Fruit fly (Drosophila melanogaster) whole organism, prepupa: ENCODE measurements around the gene Klp64D.

ENCODE experiments used
- Ets96B ChIP-seq: fragments of 200-800 bp; optimal IDR thresholded peaks from 2 replicates; lab custom pipeline; 2019; ENCODE audit warnings: missing biosample characterization, mild to moderate bottlenecking, missing genetic modification characterization, moderate library complexity
- Smox ChIP-seq: fragments of 200-800 bp; sonication (Bioruptor generic); optimal IDR thresholded peaks from 3 replicates; lab custom pipeline; 2016; ENCODE audit warnings: missing biosample characterization, missing genetic modification characterization
- achi ChIP-seq: fragments of 200-800 bp; sonication (Bioruptor generic); optimal IDR thresholded peaks from 3 replicates; lab custom pipeline; 2016; ENCODE audit warnings: missing biosample characterization, missing genetic modification characterization
- net ChIP-seq: fragments of 200-800 bp; sonication (Bioruptor generic); optimal IDR thresholded peaks from 3 replicates; lab custom pipeline; 2016; ENCODE audit warnings: missing biosample characterization, missing genetic modification characterization
- spab ChIP-seq: fragments of 200-800 bp; sonication (Bioruptor generic); optimal IDR thresholded peaks from 2 replicates; lab custom pipeline; 2017; ENCODE audit warnings: missing biosample characterization, mild to moderate bottlenecking, missing genetic modification characterization, missing genetic modification reagents
- ss ChIP-seq, 2 experiments: fragments of 200-800 bp; sonication (Bioruptor generic); optimal IDR thresholded peaks; 2 replicates in 1 of 2; 3 replicates in 1 of 2; lab custom pipeline; 2017 to 2018; ENCODE audit warnings: mild to moderate bottlenecking in 2 of 2, missing biosample characterization in 2 of 2, missing genetic modification characterization in 2 of 2, moderate library complexity in 1 of 2

dm6 chr3L:5327821-5328220 is 31.4 kb downstream of the Klp64D start:
- TF ChIP-seq spab (GFP tag; lab: Kevin White, UChicago) (no peak), Smox (GFP tag; lab: Kevin White, UChicago) (no peak), Ets96B (tag; lab: Kevin White, UChicago) (no peak), achi (GFP tag; lab: Kevin White, UChicago) (no peak), ss (GFP tag; optimal IDR thresholded peaks at IDR 0.05; lab: Kevin White, UChicago) (no peak), net (GFP tag; lab: Kevin White, UChicago) (no peak)
